Fruit fly (Drosophila melanogaster): ENCODE data around the gene Cyp4g1.

Gene Cyp4g1

DNA sequence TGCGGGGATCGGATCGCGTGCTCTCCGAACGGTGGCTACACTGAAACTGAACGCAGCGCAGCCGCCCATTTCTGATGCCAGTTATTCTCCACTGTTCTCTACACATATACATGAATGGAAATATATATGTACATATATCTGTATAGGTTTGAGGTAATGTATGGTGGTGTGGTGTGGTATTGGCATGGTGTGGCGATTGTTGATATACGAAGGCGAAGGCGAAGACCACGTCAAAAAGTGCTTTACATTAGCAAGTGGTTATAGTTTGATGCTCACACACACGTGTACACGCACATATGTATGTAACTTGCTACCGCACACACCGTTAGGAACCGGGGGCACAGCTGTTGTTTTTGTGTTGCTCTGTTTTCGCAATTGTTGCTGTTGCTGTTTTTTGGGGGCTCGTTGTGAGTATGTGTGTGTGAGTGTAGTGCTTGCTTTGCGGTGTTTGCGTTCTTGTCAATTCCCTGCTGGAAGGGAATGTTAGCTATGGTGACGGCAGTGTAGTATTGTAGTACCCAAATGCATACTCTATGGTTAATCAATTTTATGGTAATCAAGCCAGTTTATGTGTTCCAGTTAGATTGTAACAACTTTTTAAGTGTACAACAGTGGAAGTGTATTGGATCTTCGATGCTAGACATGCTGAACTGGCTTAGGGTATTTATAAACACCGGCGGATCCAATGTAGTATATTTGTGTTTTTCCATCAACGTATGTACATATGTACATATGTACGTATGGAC is 24.5 kb upstream of the Cyp4g1 start, which contains the start of gene CG17896 (continued):
- TF ChIP-seq Spps (tag; optimal IDR thresholded peaks at IDR 0.05) (peak; percentile 74), slbo (GFP tag; IDR thresholded peaks at IDR 0.05) (peak; percentile 100), schlank (tag; optimal IDR thresholded peaks at IDR 0.05) (peak; percentile 99), CG11696 (GFP tag; IDR thresholded peaks at IDR 0.05) (peak; percentile 90), Drgx (GFP tag; IDR thresholded peaks at IDR 0.05) (peak; percentile 99), CG15073 (GFP tag; optimal IDR thresholded peaks at IDR 0.05) (peak; percentile 81), CG4854 (GFP tag; optimal IDR thresholded peaks at IDR 0.05) (peak; percentile 97), pzg (GFP tag; optimal IDR thresholded peaks at IDR 0.05) (peak; percentile 43), CG2120 (GFP tag; optimal IDR thresholded peaks at IDR 0.05) (peak; percentile 100), HLH4C (GFP tag; IDR thresholded peaks at IDR 0.05; ENCODE audit: partially characterized antibody) (no peak), slou (GFP tag; optimal IDR thresholded peaks at IDR 0.05) (peak; percentile 97), CG10462 (GFP tag; optimal IDR thresholded peaks at IDR 0.05) (peak; percentile 93), odd (GFP tag; optimal IDR thresholded peaks at IDR 0.05) (peak; percentile 92), tup (GFP tag; optimal IDR thresholded peaks at IDR 0.05) (peak; percentile 96), seq (GFP tag; IDR thresholded peaks at IDR 0.05) (peak; percentile 98), CG2199 (GFP tag; IDR thresholded peaks at IDR 0.05) (peak; percentile 86; the same call in 2 of the 3 replicates), CG8359 (GFP tag; optimal IDR thresholded peaks at IDR 0.05; ENCODE audit: borderline replicate concordance) (peak; percentile 80), CG9876 (GFP tag; optimal IDR thresholded peaks at IDR 0.05) (peak; percentile 98), ash1 (GFP tag; optimal IDR thresholded peaks at IDR 0.05) (peak; percentile 93), pnt (GFP tag; optimal IDR thresholded peaks at IDR 0.05) (peak; percentile 98), CG18764 (GFP tag; optimal IDR thresholded peaks at IDR 0.05) (peak; percentile 95), CG2875 (GFP tag; optimal IDR thresholded peaks at IDR 0.05) (peak; percentile 91), CG15269 (tag; optimal IDR thresholded peaks at IDR 0.05) (peak; percentile 98), CG43689 (GFP tag; IDR thresholded peaks at IDR 0.05) (peak; percentile 93), inv (GFP tag; IDR thresholded peaks at IDR 0.05; ENCODE audit: partially characterized antibody) (no peak), Ptx1 (GFP tag; IDR thresholded peaks at IDR 0.05) (peak; percentile 98), ems (GFP tag; optimal IDR thresholded peaks at IDR 0.05) (peak; percentile 98), pho (GFP tag; optimal IDR thresholded peaks at IDR 0.05) (peak; percentile 99), CG17328 (GFP tag; IDR thresholded peaks at IDR 0.05) (peak; percentile 96), Deaf1 (tag; optimal IDR thresholded peaks at IDR 0.05) (peak; percentile 80), eyg (GFP tag; optimal IDR thresholded peaks at IDR 0.05) (peak; percentile 97), CG3163 (GFP tag; optimal IDR thresholded peaks at IDR 0.05) (peak; percentile 92), Rx (GFP tag; IDR thresholded peaks at IDR 0.05) (peak; percentile 97), CG9609 (GFP tag; optimal IDR thresholded peaks at IDR 0.05) (peak; percentile 99), E2f2 (GFP tag; IDR thresholded peaks at IDR 0.05) (peak; percentile 80), CG4820 (GFP tag; optimal IDR thresholded peaks at IDR 0.05) (peak; percentile 94), CG10959 (GFP tag; IDR thresholded peaks at IDR 0.05) (peak; percentile 91), emc (GFP tag; optimal IDR thresholded peaks at IDR 0.05) (peak; percentile 98), B-H2 (GFP tag; optimal IDR thresholded peaks at IDR 0.05) (peak; percentile 84), Fer1 (GFP tag; optimal IDR thresholded peaks at IDR 0.05) (peak; percentile 97), Antp (GFP tag; optimal IDR thresholded peaks at IDR 0.05) (peak; percentile 99), stc (GFP tag; IDR thresholded peaks at IDR 0.05) (peak; percentile 96), YL-1 (GFP tag; optimal IDR thresholded peaks at IDR 0.05) (peak; percentile 39), BEAF-32 (GFP tag; optimal IDR thresholded peaks at IDR 0.05) (peak; percentile 20), CG11504 (tag; optimal IDR thresholded peaks at IDR 0.05) (peak; percentile 96), Blimp-1 (GFP tag; optimal IDR thresholded peaks at IDR 0.05) (peak; percentile 92), Vsx1 (GFP tag; optimal IDR thresholded peaks at IDR 0.05) (peak; percentile 91), wek (GFP tag; optimal IDR thresholded peaks at IDR 0.05) (peak; percentile 84), CG11695 (GFP tag; IDR thresholded peaks at IDR 0.05) (peak; percentile 97), CkIIα-i1 (GFP tag; IDR thresholded peaks at IDR 0.05) (peak; percentile 93)
